Worm (Caenorhabditis elegans) whole organism, L1 larva: ENCODE data around the gene srz-70.

ENCODE experiments used
- ama-1 ChIP-seq: fragments of 150-350 bp; optimal IDR thresholded peaks from 2 replicates; lab custom pipeline; 2014
- nhr-11 ChIP-seq: fragments of 150-350 bp; optimal IDR thresholded peaks from 2 replicates; lab custom pipeline; 2014; ENCODE audit warnings: missing biosample characterization, missing genetic modification characterization
- nhr-12 ChIP-seq: sonication (generic microtip); optimal IDR thresholded peaks from 2 replicates; lab custom pipeline; 2017; ENCODE audit warnings: missing biosample characterization, missing genetic modification characterization
- nhr-90 ChIP-seq: sonication (generic microtip); optimal IDR thresholded peaks from 2 replicates; lab custom pipeline; 2016; ENCODE audit warnings: mild to moderate bottlenecking, missing genetic modification characterization, missing compliant biosample characterization; ENCODE audit not compliant: poor library complexity

DNA sequence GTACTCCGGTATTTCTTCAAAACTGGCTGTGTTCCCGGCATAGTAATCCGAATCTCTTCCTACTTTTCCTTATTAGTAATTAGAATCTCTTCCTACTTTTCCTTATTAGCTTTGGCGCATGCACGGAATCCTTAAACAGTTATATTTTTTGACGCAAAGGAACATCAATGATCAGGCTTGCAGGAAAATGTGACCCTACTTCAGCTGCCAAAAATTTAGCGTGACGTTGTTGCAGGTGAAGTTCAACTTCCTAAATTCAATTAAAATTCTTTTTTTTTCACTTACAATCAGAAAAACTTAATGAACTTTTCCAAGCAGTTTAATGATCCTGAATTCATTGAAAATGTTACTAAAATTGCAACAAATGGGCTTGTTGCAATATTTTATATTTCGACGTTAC is 14.5 kb upstream of the srz-70 start, which contains the start of gene srz-79:
- TF ChIP-seq nhr-12 (tag; lab: Kevin White, UChicago) (no peak), nhr-90 (no peak), nhr-11 (no peak), ama-1 (lab: Kevin White, UChicago) (no peak)
